Fruit fly (Drosophila melanogaster) whole organism, wandering third instar larva: ENCODE measurements around the gene CG14968.

ENCODE experiments used
- Abd-B ChIP-seq: fragments of >200 bp; optimal IDR thresholded peaks from 2 replicates; lab custom pipeline; 2017; ENCODE audit warnings: missing biosample characterization, missing genetic modification characterization
- CrebA ChIP-seq: fragments of 200-800 bp; sonication (Bioruptor generic); optimal IDR thresholded peaks from 2 replicates; lab custom pipeline; 2016; ENCODE audit warnings: missing biosample characterization, mild to moderate bottlenecking, missing genetic modification characterization, borderline replicate concordance
- Dfd ChIP-seq: fragments of >200 bp; optimal IDR thresholded peaks from 2 replicates; lab custom pipeline; 2017; ENCODE audit warnings: missing biosample characterization, missing genetic modification characterization
- Dif ChIP-seq: fragments of 200-275, 200-300 bp; sonication (Bioruptor generic); optimal IDR thresholded peaks from 2 replicates; lab custom pipeline; 2018; ENCODE audit warnings: missing biosample characterization, missing genetic modification characterization; ENCODE audit not compliant: partially characterized antibody
- HLH106 ChIP-seq: fragments of 200-800 bp; optimal IDR thresholded peaks from 3 replicates; lab custom pipeline; 2019; ENCODE audit warnings: missing biosample characterization, mild to moderate bottlenecking, missing genetic modification characterization, moderate library complexity
- Hnf4 ChIP-seq: fragments of 200-800 bp; sonication (Bioruptor generic); optimal IDR thresholded peaks from 2 replicates; lab custom pipeline; 2016; ENCODE audit warnings: missing biosample characterization, mild to moderate bottlenecking, missing genetic modification characterization
- Hr78 ChIP-seq: fragments of >200 bp; optimal IDR thresholded peaks from 2 replicates; lab custom pipeline; 2017; ENCODE audit warnings: missing biosample characterization, missing genetic modification characterization
- Hr83 ChIP-seq: fragments of 200-300 bp; sonication (Bioruptor generic); optimal IDR thresholded peaks from 2 replicates; lab custom pipeline; 2016; ENCODE audit warnings: missing biosample characterization, mild to moderate bottlenecking, missing genetic modification characterization, moderate library complexity; ENCODE audit not compliant: poor library complexity, severe bottlenecking
- Jra ChIP-seq: sonication (Bioruptor generic); optimal IDR thresholded peaks from 2 replicates; lab custom pipeline; 2016; ENCODE audit warnings: missing biosample characterization, missing genetic modification characterization
- Mio ChIP-seq: sonication (Bioruptor generic); optimal IDR thresholded peaks from 2 replicates; lab custom pipeline; 2016; ENCODE audit warnings: missing biosample characterization, missing genetic modification characterization
- Myc ChIP-seq: fragments of >200 bp; optimal IDR thresholded peaks from 2 replicates; lab custom pipeline; 2017
- N ChIP-seq: fragments of >200 bp; optimal IDR thresholded peaks from 2 replicates; lab custom pipeline; 2018; ENCODE audit warnings: missing biosample characterization, missing external identifiers, missing genetic modification characterization
- OdsH ChIP-seq: fragments of 200-800 bp; sonication (Bioruptor generic); optimal IDR thresholded peaks from 2 replicates; lab custom pipeline; 2016; ENCODE audit warnings: missing biosample characterization, mild to moderate bottlenecking, missing genetic modification characterization
- Rel ChIP-seq, 2 experiments: fragments of 200-800 bp; sonication (Bioruptor generic) in 1 of 2; optimal IDR thresholded peaks; 2 replicates in 1 of 2; 3 replicates in 1 of 2; lab custom pipeline; 2016 to 2019; ENCODE audit warnings: mild to moderate bottlenecking in 2 of 2, missing biosample characterization in 2 of 2, missing genetic modification characterization in 2 of 2, moderate library complexity in 1 of 2
- Sp1 ChIP-seq: fragments of 200-800 bp; sonication (Bioruptor generic); optimal IDR thresholded peaks from 3 replicates; lab custom pipeline; 2019; ENCODE audit warnings: missing biosample characterization, mild to moderate bottlenecking, missing genetic modification characterization, moderate library complexity
- Vsx2 ChIP-seq: fragments of 200-300, 225-300 bp; sonication (Bioruptor generic); optimal IDR thresholded peaks from 2 replicates; lab custom pipeline; 2018; ENCODE audit warnings: missing biosample characterization, missing genetic modification characterization; ENCODE audit not compliant: partially characterized antibody
- br ChIP-seq: fragments of 200-800 bp; sonication (Bioruptor generic); optimal IDR thresholded peaks from 2 replicates; lab custom pipeline; 2016; ENCODE audit warnings: missing biosample characterization, missing genetic modification characterization
- dl ChIP-seq, 2 experiments: fragments of 175-275, 200-275 bp in 1 of 2; fragments of 200-275 bp in 1 of 2; sonication (Bioruptor generic); optimal IDR thresholded peaks; lab custom pipeline; 2018; ENCODE audit warnings: mild to moderate bottlenecking in 2 of 2, missing biosample characterization in 2 of 2, missing genetic modification characterization in 2 of 2, moderate library complexity in 2 of 2; ENCODE audit not compliant: partially characterized antibody in 2 of 2, insufficient read depth in 1 of 2
- dmrt93B ChIP-seq: fragments of 200-800 bp; sonication (Bioruptor generic); optimal IDR thresholded peaks from 2 replicates; lab custom pipeline; 2018; ENCODE audit warnings: missing biosample characterization, mild to moderate bottlenecking, missing genetic modification characterization
- dsf ChIP-seq: sonication (Bioruptor generic); optimal IDR thresholded peaks from 2 replicates; lab custom pipeline; 2016; ENCODE audit warnings: missing biosample characterization, missing genetic modification characterization, borderline replicate concordance
- ey ChIP-seq: fragments of 200-800 bp; sonication (Bioruptor generic); optimal IDR thresholded peaks from 2 replicates; lab custom pipeline; 2016; ENCODE audit warnings: missing biosample characterization, missing genetic modification characterization
- foxo ChIP-seq, 2 experiments: fragments of 200-800 bp; sonication (Bioruptor generic); optimal IDR thresholded peaks; 2 replicates in 1 of 2; 3 replicates in 1 of 2; lab custom pipeline; 2016 to 2017; ENCODE audit warnings: missing biosample characterization in 2 of 2, missing genetic modification characterization in 2 of 2
- fru ChIP-seq: fragments of 200-800 bp; sonication (Bioruptor generic); optimal IDR thresholded peaks from 3 replicates; lab custom pipeline; 2016; ENCODE audit warnings: missing biosample characterization, mild to moderate bottlenecking, missing genetic modification characterization
- jim ChIP-seq: fragments of 175-275, 200-325 bp; sonication (Bioruptor generic); optimal IDR thresholded peaks from 2 replicates; lab custom pipeline; 2016; ENCODE audit warnings: missing biosample characterization, mild to moderate bottlenecking, missing genetic modification characterization
- lola ChIP-seq: fragments of >200 bp; optimal IDR thresholded peaks from 2 replicates; lab custom pipeline; 2017; ENCODE audit warnings: missing biosample characterization, missing genetic modification characterization
- pan ChIP-seq: fragments of >200 bp; optimal IDR thresholded peaks from 2 replicates; lab custom pipeline; 2017
- psq ChIP-seq: fragments of 200-800 bp; sonication (Bioruptor generic); optimal IDR thresholded peaks from 3 replicates; lab custom pipeline; 2017; ENCODE audit warnings: missing biosample characterization, mild to moderate bottlenecking, missing genetic modification characterization, moderate library complexity
- rgr ChIP-seq: fragments of 200-800 bp; sonication (Bioruptor generic); optimal IDR thresholded peaks from 3 replicates; lab custom pipeline; 2016; ENCODE audit warnings: missing biosample characterization, mild to moderate bottlenecking, missing genetic modification characterization
- sage ChIP-seq: fragments of 200-800 bp; sonication (Bioruptor generic); optimal IDR thresholded peaks from 2 replicates; lab custom pipeline; 2016; ENCODE audit warnings: missing biosample characterization, mild to moderate bottlenecking, missing genetic modification characterization
- sv ChIP-seq: fragments of 200-800 bp; sonication (Bioruptor generic); optimal IDR thresholded peaks from 3 replicates; lab custom pipeline; 2016; ENCODE audit warnings: missing biosample characterization, missing genetic modification characterization
- tai ChIP-seq: sonication (Bioruptor generic); optimal IDR thresholded peaks from 2 replicates; lab custom pipeline; 2016; ENCODE audit warnings: missing biosample characterization, missing genetic modification characterization
- usp ChIP-seq: fragments of >200 bp; optimal IDR thresholded peaks from 2 replicates; lab custom pipeline; 2017; ENCODE audit warnings: missing biosample characterization, missing genetic modification characterization

Gene CG14968

dm6 chr3L:3291159-3291558 lies 11.8 kb downstream of the CG14968 start, which contains the start of gene CG12009:
TSS of gene CG12009 (plus strand) at chr3L:3291459.
- TF ChIP-seq lola = no peak
- no peak for TF ChIP-seq ey
- TF ChIP-seq Abd-B = no peak
- no peak for TF ChIP-seq psq (GFP tag; lab: Kevin White, UChicago)
- TF ChIP-seq Dfd (GFP tag; lab: Kevin White, UChicago) = no peak
- no peak for TF ChIP-seq dmrt93B
- no peak for TF ChIP-seq HLH106 (tag; lab: Kevin White, UChicago)
- no peak for TF ChIP-seq Hr78 (GFP tag; lab: Kevin White, UChicago)
- TF ChIP-seq br (GFP tag; lab: Kevin White, UChicago) = no peak
- no peak for TF ChIP-seq usp (GFP tag; lab: Kevin White, UChicago)
- TF ChIP-seq dl (GFP tag; optimal IDR thresholded peaks at IDR 0.05; lab: Kevin White, UChicago; ENCODE audit: insufficient read depth in 1 of 2, partially characterized antibody in 2 of 2) = no peak
- TF ChIP-seq sage = no peak
- no peak for TF ChIP-seq sv (GFP tag; lab: Kevin White, UChicago)
- TF ChIP-seq rgr = no peak
- TF ChIP-seq N (GFP tag; lab: Kevin White, UChicago) = no peak
- TF ChIP-seq Dif = no peak
- TF ChIP-seq Myc (lab: Kevin White, UChicago) = no peak
- TF ChIP-seq jim (GFP tag; lab: Kevin White, UChicago) = no peak
- no peak for TF ChIP-seq Rel (GFP tag; optimal IDR thresholded peaks at IDR 0.05; lab: Kevin White, UChicago)
- no peak for TF ChIP-seq Rel (tag; optimal IDR thresholded peaks at IDR 0.05; lab: Kevin White, UChicago)
- no peak for TF ChIP-seq tai (GFP tag; lab: Kevin White, UChicago)

- TF ChIP-seq foxo (GFP tag; optimal IDR thresholded peaks at IDR 0.05; lab: Kevin White, UChicago) (peak in 1 of 2 experiments; percentile 4), Jra (no peak), Myc (lab: Kevin White, UChicago) (peak; percentile 8), Sp1 (GFP tag; lab: Kevin White, UChicago) (no peak), CrebA (no peak), HLH106 (tag; lab: Kevin White, UChicago) (peak; percentile 9)
Observed at dm6 chr3L:3288414-3288813, 14.5 kb downstream of the CG14968 start.

- no peak for TF ChIP-seq N (GFP tag; lab: Kevin White, UChicago)
- TF ChIP-seq sv (GFP tag; lab: Kevin White, UChicago) = no peak
- TF ChIP-seq Hnf4 (GFP tag; lab: Kevin White, UChicago) = no peak
- TF ChIP-seq, all 38 proteins: peak for 0
Observed at dm6 chr3L:3284900-3285299, 18.0 kb downstream of the CG14968 start.

dm6 chr3L:3283264-3283663 lies 19.6 kb downstream of the CG14968 start:
- no peak for TF ChIP-seq Jra
- TF ChIP-seq HLH106 (tag; lab: Kevin White, UChicago) = no peak
- no peak for TF ChIP-seq Mio (GFP tag; lab: Kevin White, UChicago)
- TF ChIP-seq dmrt93B = no peak
- no peak for TF ChIP-seq pan (lab: Kevin White, UChicago)
- no peak for TF ChIP-seq OdsH (GFP tag; lab: Kevin White, UChicago)
- no peak for TF ChIP-seq Vsx2 (GFP tag; lab: Kevin White, UChicago)
- TF ChIP-seq, all 38 proteins: peak for 0

- TF ChIP-seq dl (GFP tag; optimal IDR thresholded peaks at IDR 0.05; lab: Kevin White, UChicago; ENCODE audit: insufficient read depth in 1 of 2, partially characterized antibody in 2 of 2) (no peak), CrebA (no peak), sage (no peak), br (GFP tag; lab: Kevin White, UChicago) (no peak), dmrt93B (no peak), fru (GFP tag; lab: Kevin White, UChicago) (no peak), dsf (no peak), foxo (GFP tag; optimal IDR thresholded peaks at IDR 0.05; lab: Kevin White, UChicago) (no peak), sv (GFP tag; lab: Kevin White, UChicago) (no peak), jim (GFP tag; lab: Kevin White, UChicago) (no peak), N (GFP tag; lab: Kevin White, UChicago) (no peak), Hr78 (GFP tag; lab: Kevin White, UChicago) (no peak), Hr83 (GFP tag; lab: Kevin White, UChicago) (no peak), usp (GFP tag; lab: Kevin White, UChicago) (no peak)
Observed at dm6 chr3L:3279930-3280329, 23.0 kb downstream of the CG14968 start, which contains the start of gene CG12017. TSS of gene CG12017 (plus strand) at chr3L:3280239.
